Worm (Caenorhabditis elegans): ENCODE results near the gene lgc-58.

lgc-58 gene

ce11 chrX:6128773-6129172 lies 53.5 kb downstream of the lgc-58 start:
- TF ChIP-seq unc-62 (GFP tag; optimal IDR thresholded peaks at IDR 0.05 in 1 of 2): peak in 1 of 2 experiments; percentile 88
- no peak for TF ChIP-seq unc-62 (tag; optimal IDR thresholded peaks at IDR 0.05)
- no peak for TF ChIP-seq tag-97 (GFP tag; IDR thresholded peaks at IDR 0.05)

ce11 chrX:6129277-6129676 lies 54.0 kb downstream of the lgc-58 start:
- TF ChIP-seq ceh-32 (tag; optimal IDR thresholded peaks at IDR 0.05; ENCODE audit: poor library complexity) (no peak), ceh-62 (tag; optimal IDR thresholded peaks at IDR 0.05) (no peak), nhr-237 (tag; optimal IDR thresholded peaks at IDR 0.05) (no peak), set-16 (GFP tag; IDR thresholded peaks at IDR 0.05) (no peak; the same call in 1 of the 2 replicates), cey-2 (tag; optimal IDR thresholded peaks at IDR 0.05; ENCODE audit: borderline replicate concordance, insufficient read depth) (no peak), T26A8.4 (GFP tag; IDR thresholded peaks at IDR 0.05) (no peak; the same call in 1 of the 2 replicates), spr-3 (GFP tag; optimal IDR thresholded peaks at IDR 0.05) (no peak), madf-5 (GFP tag; IDR thresholded peaks at IDR 0.05) (no peak), fos-1 (tag; optimal IDR thresholded peaks at IDR 0.05) (no peak), ceh-28 (tag; optimal IDR thresholded peaks at IDR 0.05) (no peak), pha-4 (GFP tag; IDR thresholded peaks at IDR 0.05) (no peak), pha-4 (tag; optimal IDR thresholded peaks at IDR 0.05) (no peak), nhr-76 (tag; optimal IDR thresholded peaks at IDR 0.05) (no peak), nhr-28 (tag; optimal IDR thresholded peaks at IDR 0.05) (peak; percentile 79), unc-62 (GFP tag; optimal IDR thresholded peaks at IDR 0.05 in 1 of 2) (no peak), unc-62 (tag; optimal IDR thresholded peaks at IDR 0.05) (no peak), F26F4.8 (GFP tag; conservative IDR thresholded peaks at IDR 0.05) (no peak), rbr-2 (tag; optimal IDR thresholded peaks at IDR 0.05) (no peak), dmd-8 (GFP tag; IDR thresholded peaks at IDR 0.05) (no peak), ama-1 (optimal IDR thresholded peaks at IDR 0.05) (no peak), nhr-77 (tag; optimal IDR thresholded peaks at IDR 0.05) (peak; percentile 34), ztf-11 (tag; optimal IDR thresholded peaks at IDR 0.05) (no peak), daf-12 (tag; optimal IDR thresholded peaks at IDR 0.05) (no peak), F49E8.2 (tag; optimal IDR thresholded peaks at IDR 0.05; ENCODE audit: borderline replicate concordance) (no peak), mxl-3 (GFP tag; optimal IDR thresholded peaks at IDR 0.05) (no peak), F44E2.7 (GFP tag; IDR thresholded peaks at IDR 0.05) (no peak), dmd-6 (GFP tag; IDR thresholded peaks at IDR 0.05) (peak; percentile 85), lir-3 (tag; optimal IDR thresholded peaks at IDR 0.05) (no peak), zip-2 (tag; optimal IDR thresholded peaks at IDR 0.05) (no peak), T20F7.1 (GFP tag; optimal IDR thresholded peaks at IDR 0.05) (no peak), arid-1 (GFP tag; conservative IDR thresholded peaks at IDR 0.05) (no peak), aly-2 (tag; optimal IDR thresholded peaks at IDR 0.05) (no peak), aha-1 (tag) (peak; percentile 51), F10B5.3 (tag; optimal IDR thresholded peaks at IDR 0.05) (no peak), nhr-11 (tag; optimal IDR thresholded peaks at IDR 0.05) (no peak), mdt-29 (GFP tag; IDR thresholded peaks at IDR 0.05) (no peak), saeg-2 (GFP tag; IDR thresholded peaks at IDR 0.05) (no peak), nhr-41 (GFP tag; IDR thresholded peaks at IDR 0.05) (no peak), mep-1 (tag; optimal IDR thresholded peaks at IDR 0.05) (peak; percentile 22), nhr-102 (tag; optimal IDR thresholded peaks at IDR 0.05) (no peak), ceh-82 (tag; optimal IDR thresholded peaks at IDR 0.05) (no peak), tag-97 (GFP tag; IDR thresholded peaks at IDR 0.05) (no peak), mxl-2 (GFP tag; conservative IDR thresholded peaks at IDR 0.05) (no peak), lin-29 (GFP tag; IDR thresholded peaks at IDR 0.05) (no peak), lin-39 (tag; optimal IDR thresholded peaks at IDR 0.05) (no peak), nhr-48 (tag; optimal IDR thresholded peaks at IDR 0.05) (peak; percentile 15), daf-16 (GFP tag; optimal IDR thresholded peaks at IDR 0.05) (no peak), daf-16 (tag; optimal IDR thresholded peaks at IDR 0.05) (peak; percentile 77), R02D3.7 (tag; optimal IDR thresholded peaks at IDR 0.05) (no peak), hlh-11 (tag; optimal IDR thresholded peaks at IDR 0.05) (peak; percentile 77), lin-13 (GFP tag; optimal IDR thresholded peaks at IDR 0.05) (no peak)

All from whole organism, L4 larva.